Fruit fly (Drosophila melanogaster) whole organism, embryonic: ENCODE data around the gene CG4537.

Source experiments
- Atf6 ChIP-seq: fragments of 200-800 bp; sonication (Bioruptor generic); IDR thresholded peaks from 2 replicates; pipeline ENCODE4 v1.3.6; 2022; ENCODE audit warnings: missing biosample characterization, missing genetic modification characterization
- CG10209 ChIP-seq: fragments of 200-800 bp; sonication (Bioruptor generic); optimal IDR thresholded peaks from 3 replicates; lab custom pipeline; 2017; ENCODE audit warnings: missing biosample characterization, mild to moderate bottlenecking, missing genetic modification characterization, missing genetic modification reagents
- CG1024 ChIP-seq: fragments of 200-800 bp; sonication (Bioruptor generic); IDR thresholded peaks from 2 replicates; pipeline ENCODE4 v1.3.6; 2022; ENCODE audit warnings: missing biosample characterization, missing genetic modification characterization
- CG10431 ChIP-seq: fragments of 200-800 bp; sonication (Bioruptor generic); optimal IDR thresholded peaks from 3 replicates; lab custom pipeline; 2018; ENCODE audit warnings: missing biosample characterization, mild to moderate bottlenecking, missing genetic modification characterization
- CG12104 ChIP-seq: fragments of 200-800 bp; sonication (Bioruptor generic); optimal IDR thresholded peaks from 3 replicates; lab custom pipeline; 2016; ENCODE audit warnings: missing biosample characterization, missing genetic modification characterization
- CG12155 ChIP-seq: fragments of 200-800 bp; sonication (Bioruptor generic); optimal IDR thresholded peaks from 3 replicates; lab custom pipeline; 2016; ENCODE audit warnings: missing biosample characterization, missing genetic modification characterization
- CG12299 ChIP-seq: fragments of 200-800 bp; sonication (Bioruptor generic); optimal IDR thresholded peaks from 2 replicates; lab custom pipeline; 2018; ENCODE audit warnings: missing biosample characterization, mild to moderate bottlenecking, missing genetic modification characterization
- CG13296 ChIP-seq: fragments of 200-800 bp; sonication (Bioruptor generic); optimal IDR thresholded peaks from 3 replicates; lab custom pipeline; 2018; ENCODE audit warnings: missing biosample characterization, mild to moderate bottlenecking, missing genetic modification characterization
- CG13775 ChIP-seq: fragments of 200-800 bp; sonication (Bioruptor generic); optimal IDR thresholded peaks from 3 replicates; lab custom pipeline; 2017; ENCODE audit warnings: missing biosample characterization, mild to moderate bottlenecking, missing genetic modification characterization
- CG14014 ChIP-seq: fragments of 200-800 bp; sonication (Bioruptor generic); IDR thresholded peaks from 2 replicates; pipeline ENCODE4 v1.3.6; 2022; ENCODE audit warnings: missing biosample characterization, missing genetic modification characterization
- CG1529 ChIP-seq: fragments of 200-800 bp; sonication (Bioruptor generic); optimal IDR thresholded peaks from 3 replicates; lab custom pipeline; 2018; ENCODE audit warnings: missing biosample characterization, missing genetic modification characterization
- CG15479 ChIP-seq: fragments of 200-800 bp; sonication (Bioruptor generic); optimal IDR thresholded peaks from 3 replicates; lab custom pipeline; 2019; ENCODE audit warnings: missing biosample characterization, mild to moderate bottlenecking, missing genetic modification characterization, moderate library complexity
- CG16815 ChIP-seq: fragments of 200-800 bp; sonication (Bioruptor generic); optimal IDR thresholded peaks from 3 replicates; lab custom pipeline; 2017; ENCODE audit warnings: missing biosample characterization, mild to moderate bottlenecking, missing genetic modification characterization
- CG17328 ChIP-seq: fragments of 200-800 bp; sonication (Bioruptor generic); IDR thresholded peaks from 2 replicates; pipeline ENCODE4 v1.3.6; 2022; ENCODE audit warnings: missing biosample characterization, missing genetic modification characterization
- CG17612 ChIP-seq: fragments of 200-800 bp; sonication (Bioruptor generic); IDR thresholded peaks from 2 replicates; pipeline ENCODE4 v1.3.6; 2022; ENCODE audit warnings: missing biosample characterization, missing genetic modification characterization
- CG1792 ChIP-seq: fragments of 200-800 bp; sonication (Bioruptor generic); optimal IDR thresholded peaks from 2 replicates; lab custom pipeline; 2016; ENCODE audit warnings: missing biosample characterization, missing genetic modification characterization
- CG18619 ChIP-seq: fragments of 200-800 bp; sonication (Bioruptor generic); optimal IDR thresholded peaks from 3 replicates; lab custom pipeline; 2017; ENCODE audit warnings: missing biosample characterization, mild to moderate bottlenecking, missing genetic modification characterization
- CG3163 ChIP-seq: fragments of 200-800 bp; sonication (Bioruptor generic); optimal IDR thresholded peaks from 3 replicates; lab custom pipeline; 2016; ENCODE audit warnings: missing biosample characterization, missing genetic modification characterization
- CG4820 ChIP-seq: fragments of 200-800 bp; sonication (Bioruptor generic); optimal IDR thresholded peaks from 3 replicates; lab custom pipeline; 2016; ENCODE audit warnings: missing biosample characterization, missing genetic modification characterization
- CG4854 ChIP-seq: fragments of 200-800 bp; sonication (Bioruptor generic); optimal IDR thresholded peaks from 2 replicates; lab custom pipeline; 2016; ENCODE audit warnings: missing biosample characterization, missing genetic modification characterization, inconsistent platforms
- CG5245 ChIP-seq: fragments of 200-800 bp; sonication (Bioruptor generic); optimal IDR thresholded peaks from 3 replicates; lab custom pipeline; 2016; ENCODE audit warnings: missing biosample characterization, missing genetic modification characterization
- CG8924 ChIP-seq: fragments of 200-800 bp; optimal IDR thresholded peaks from 3 replicates; lab custom pipeline; 2019; ENCODE audit warnings: missing biosample characterization, mild to moderate bottlenecking, missing genetic modification characterization, moderate library complexity
- CG9797 ChIP-seq: fragments of 200-800 bp; sonication (Bioruptor generic); optimal IDR thresholded peaks from 3 replicates; lab custom pipeline; 2018; ENCODE audit warnings: missing biosample characterization, mild to moderate bottlenecking, missing genetic modification characterization
- CG9876 ChIP-seq: fragments of 200-800 bp; sonication (Bioruptor generic); optimal IDR thresholded peaks from 2 replicates; lab custom pipeline; 2016; ENCODE audit warnings: missing biosample characterization, missing genetic modification characterization
- CrebB ChIP-seq: fragments of 200-800 bp; sonication (Bioruptor generic); optimal IDR thresholded peaks from 3 replicates; lab custom pipeline; 2018; ENCODE audit warnings: missing biosample characterization, mild to moderate bottlenecking, missing genetic modification characterization
- Elba2 ChIP-seq: fragments of 200-800 bp; sonication (Bioruptor generic); optimal IDR thresholded peaks from 3 replicates; lab custom pipeline; 2016; ENCODE audit warnings: missing biosample characterization, missing genetic modification characterization
- Fer2 ChIP-seq: fragments of 200-800 bp; sonication (Bioruptor generic); optimal IDR thresholded peaks from 2 replicates; lab custom pipeline; 2018; ENCODE audit warnings: missing biosample characterization, mild to moderate bottlenecking, missing genetic modification characterization, moderate library complexity
- Fer3 ChIP-seq: fragments of 200-800 bp; sonication (Bioruptor generic); optimal IDR thresholded peaks from 2 replicates; lab custom pipeline; 2018; ENCODE audit warnings: missing biosample characterization, mild to moderate bottlenecking, missing genetic modification characterization, moderate library complexity
- HLH4C ChIP-seq: fragments of 200-800 bp; sonication (Bioruptor generic); IDR thresholded peaks from 3 replicates; pipeline ENCODE4 v1.3.6; 2022; ENCODE audit warnings: missing biosample characterization, missing genetic modification characterization; ENCODE audit not compliant: partially characterized antibody
- HmgD ChIP-seq: fragments of 200-800 bp; sonication (Bioruptor generic); optimal IDR thresholded peaks from 3 replicates; lab custom pipeline; 2016; ENCODE audit warnings: missing biosample characterization, missing genetic modification characterization
- Kr ChIP-seq: fragments of 200-800 bp; sonication (Bioruptor generic); optimal IDR thresholded peaks from 2 replicates; lab custom pipeline; 2017; ENCODE audit warnings: missing biosample characterization, mild to moderate bottlenecking, missing genetic modification characterization
- Lpt ChIP-seq: fragments of >200 bp; optimal IDR thresholded peaks from 2 replicates; lab custom pipeline; 2018; ENCODE audit warnings: missing biosample characterization, missing genetic modification characterization
- Mrtf ChIP-seq: fragments of 200-800 bp; sonication (Bioruptor generic); IDR thresholded peaks from 3 replicates; pipeline ENCODE4 v1.3.6; 2022; ENCODE audit warnings: missing biosample characterization, missing genetic modification characterization
- Six4 ChIP-seq: fragments of 200-800 bp; sonication (Bioruptor generic); optimal IDR thresholded peaks from 2 replicates; lab custom pipeline; 2016; ENCODE audit warnings: missing biosample characterization, missing genetic modification characterization
- Vsx1 ChIP-seq: fragments of 200-800 bp; sonication (Bioruptor generic); optimal IDR thresholded peaks from 2 replicates; lab custom pipeline; 2017; ENCODE audit warnings: missing biosample characterization, mild to moderate bottlenecking, missing genetic modification characterization, missing genetic modification reagents
- ac ChIP-seq: fragments of 200-800 bp; sonication (Bioruptor generic); optimal IDR thresholded peaks from 3 replicates; lab custom pipeline; 2017; ENCODE audit warnings: missing biosample characterization, mild to moderate bottlenecking, missing genetic modification characterization
- btn ChIP-seq: fragments of 200-800 bp; sonication (Bioruptor generic); optimal IDR thresholded peaks from 2 replicates; lab custom pipeline; 2016; ENCODE audit warnings: missing biosample characterization, missing genetic modification characterization
- cwo ChIP-seq: fragments of 200-800 bp; sonication (Bioruptor generic); optimal IDR thresholded peaks from 3 replicates; lab custom pipeline; 2017; ENCODE audit warnings: missing biosample characterization, missing genetic modification characterization, mild to moderate bottlenecking, moderate library complexity, missing genetic modification reagents
- gsb-n ChIP-seq: fragments of 200-800 bp; sonication (Bioruptor generic); optimal IDR thresholded peaks from 3 replicates; lab custom pipeline; 2018; ENCODE audit warnings: missing biosample characterization, mild to moderate bottlenecking, missing genetic modification characterization
- ind ChIP-seq: fragments of 200-800 bp; sonication (Bioruptor generic); optimal IDR thresholded peaks from 3 replicates; lab custom pipeline; 2016; ENCODE audit warnings: missing biosample characterization, missing genetic modification characterization
- kah ChIP-seq: fragments of 200-800 bp; sonication (Bioruptor generic); optimal IDR thresholded peaks from 2 replicates; lab custom pipeline; 2018; ENCODE audit warnings: missing biosample characterization, mild to moderate bottlenecking, missing genetic modification characterization
- lbe ChIP-seq: fragments of 200-800 bp; sonication (Bioruptor generic); optimal IDR thresholded peaks from 2 replicates; lab custom pipeline; 2016; ENCODE audit warnings: missing biosample characterization, mild to moderate bottlenecking, missing genetic modification characterization
- odd ChIP-seq: fragments of 200-800 bp; sonication (Bioruptor generic); optimal IDR thresholded peaks from 2 replicates; lab custom pipeline; 2017; ENCODE audit warnings: missing biosample characterization, mild to moderate bottlenecking, missing genetic modification characterization
- pfk ChIP-seq: fragments of 200-800 bp; sonication (Bioruptor generic); optimal IDR thresholded peaks from 2 replicates; lab custom pipeline; 2018; ENCODE audit warnings: missing biosample characterization, mild to moderate bottlenecking, missing genetic modification characterization, moderate library complexity
- pum ChIP-seq: fragments of 200-800 bp; sonication (Bioruptor generic); optimal IDR thresholded peaks from 2 replicates; lab custom pipeline; 2016; ENCODE audit warnings: missing biosample characterization, missing genetic modification characterization
- repo ChIP-seq: fragments of 200-800 bp; sonication (Bioruptor generic); optimal IDR thresholded peaks from 2 replicates; lab custom pipeline; 2016; ENCODE audit warnings: missing biosample characterization, missing genetic modification characterization
- sob ChIP-seq: fragments of 200-800 bp; sonication (Bioruptor generic); IDR thresholded peaks from 2 replicates; pipeline ENCODE4 v1.3.6; 2022; ENCODE audit warnings: missing biosample characterization, missing genetic modification characterization
- sqz ChIP-seq: fragments of 200-800 bp; sonication (Bioruptor generic); optimal IDR thresholded peaks from 3 replicates; lab custom pipeline; 2018; ENCODE audit warnings: missing biosample characterization, mild to moderate bottlenecking, missing genetic modification characterization
- wek ChIP-seq: fragments of 200-800 bp; sonication (Bioruptor generic); optimal IDR thresholded peaks from 3 replicates; lab custom pipeline; 2018; ENCODE audit warnings: missing biosample characterization, mild to moderate bottlenecking, missing genetic modification characterization, moderate library complexity

CG4537 gene

DNA sequence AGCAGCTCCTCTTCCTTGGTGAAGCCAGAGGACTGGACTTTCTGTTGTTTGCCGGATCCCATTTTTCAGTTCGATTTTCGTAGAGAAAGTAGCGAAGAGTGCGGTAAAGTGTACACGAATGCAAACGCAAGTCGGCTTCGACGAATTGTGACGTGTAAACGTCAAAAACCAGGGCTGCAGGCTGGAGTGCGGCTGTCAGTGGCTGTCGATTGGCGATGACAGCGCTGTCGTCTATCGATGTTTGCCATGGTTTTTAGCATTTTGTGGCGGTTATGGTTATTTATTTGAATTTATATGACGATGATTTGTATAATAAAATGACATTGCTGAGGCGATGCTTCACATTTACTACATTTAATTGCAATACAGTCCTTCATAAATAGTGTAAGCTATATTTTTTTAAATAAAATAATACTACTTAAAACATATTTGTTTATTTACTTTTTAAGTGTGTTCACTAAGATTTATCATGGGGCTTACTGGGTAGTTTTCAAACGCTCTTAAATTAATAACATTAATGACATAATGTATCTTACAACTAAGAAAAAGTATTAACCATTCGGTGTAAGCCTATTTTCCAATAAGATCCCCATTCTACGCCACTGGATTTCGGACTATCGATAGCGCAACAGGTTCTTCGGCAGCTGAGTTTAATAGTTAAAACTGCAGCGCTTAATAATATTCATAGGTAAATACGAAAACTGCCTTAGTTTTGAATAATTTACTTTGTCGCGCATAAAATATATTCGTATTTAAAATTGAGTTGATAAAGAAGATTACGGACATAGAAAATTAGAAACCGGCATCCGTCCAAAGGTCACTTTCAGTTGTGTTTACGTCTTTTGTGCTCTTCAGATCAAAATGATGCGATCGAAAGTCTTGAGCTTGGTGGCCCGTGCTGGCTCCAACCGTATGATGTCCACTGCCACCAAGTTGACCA, 27.6 kb downstream of the CG4537 start, which contains the start of the genes CG5885 and CG4598 (continued):
- TF ChIP-seq CG16815 (GFP tag; lab: Kevin White, UChicago) (peak; percentile 40), CG17612 (GFP tag; lab: Robert Waterston, UW) (no peak), CG9797 (GFP tag; lab: Kevin White, UChicago) (peak; percentile 47), Mrtf (peak; percentile 65; the same call in 2 of the 3 replicates), CG12299 (tag; lab: Kevin White, UChicago) (peak; percentile 2), CG4820 (peak; percentile 84), Atf6 (GFP tag; lab: Robert Waterston, UW) (peak; percentile 67; the same call in 1 of the 2 replicates), Kr (no peak), Lpt (GFP tag; lab: Kevin White, UChicago) (no peak), kah (GFP tag; lab: Kevin White, UChicago) (peak; percentile 59), Six4 (GFP tag; lab: Kevin White, UChicago) (no peak), CG14014 (peak; percentile 59), CG10431 (GFP tag; lab: Kevin White, UChicago) (peak; percentile 57), lbe (GFP tag; lab: Kevin White, UChicago) (peak; percentile 53), pum (GFP tag; lab: Kevin White, UChicago) (no peak), CrebB (tag; lab: Kevin White, UChicago) (peak; percentile 59), cwo (peak; percentile 15), ind (GFP tag; lab: Kevin White, UChicago) (peak; percentile 59), CG1792 (GFP tag; lab: Kevin White, UChicago) (no peak), CG12155 (GFP tag; lab: Kevin White, UChicago) (peak; percentile 69), CG9876 (GFP tag; lab: Kevin White, UChicago) (no peak), Vsx1 (no peak), CG15479 (no peak), CG3163 (GFP tag; lab: Kevin White, UChicago) (no peak), sob (GFP tag; lab: Robert Waterston, UW) (peak; percentile 47; the same call in 1 of the 2 replicates), CG17328 (peak; percentile 70), Fer3 (tag; lab: Kevin White, UChicago) (peak; percentile 59), pfk (GFP tag; lab: Kevin White, UChicago) (no peak), Elba2 (no peak), sqz (no peak), CG1529 (GFP tag; lab: Kevin White, UChicago) (peak; percentile 49), HLH4C (GFP tag; lab: Robert Waterston, UW) (peak; percentile 82), Fer2 (tag; lab: Kevin White, UChicago) (peak; percentile 57), CG1024 (GFP tag; lab: Robert Waterston, UW) (peak; percentile 42), CG18619 (GFP tag; lab: Kevin White, UChicago) (peak; percentile 69), CG13775 (GFP tag; lab: Kevin White, UChicago) (peak; percentile 72), CG13296 (GFP tag; lab: Kevin White, UChicago) (peak; percentile 55), CG4854 (no peak), CG12104 (GFP tag; lab: Kevin White, UChicago) (peak; percentile 45), ac (GFP tag; lab: Kevin White, UChicago) (no peak), gsb-n (tag; lab: Kevin White, UChicago) (peak; percentile 73), HmgD (no peak), btn (GFP tag; lab: Kevin White, UChicago) (no peak), odd (peak; percentile 56), CG10209 (GFP tag; lab: Kevin White, UChicago) (peak; percentile 66), wek (GFP tag; lab: Kevin White, UChicago) (no peak), CG8924 (tag; lab: Kevin White, UChicago) (peak; percentile 71), repo (GFP tag; lab: Kevin White, UChicago) (no peak), CG5245 (GFP tag; lab: Kevin White, UChicago) (no peak)
